Fruit fly (Drosophila melanogaster) whole organism, embryonic: ENCODE data around the gene Tcs6.

Source experiments
- ATbp ChIP-seq: fragments of 200-800 bp; sonication (Bioruptor generic); optimal IDR thresholded peaks from 2 replicates; lab custom pipeline; 2017; ENCODE audit warnings: missing biosample characterization, mild to moderate bottlenecking, missing genetic modification characterization, missing genetic modification reagents
- Aef1 ChIP-seq: fragments of 200-800 bp; sonication (Bioruptor generic); IDR thresholded peaks from 3 replicates; pipeline ENCODE4 v1.3.6; 2022; ENCODE audit warnings: missing biosample characterization, missing genetic modification characterization
- Atf6 ChIP-seq: fragments of 200-800 bp; sonication (Bioruptor generic); IDR thresholded peaks from 2 replicates; pipeline ENCODE4 v1.3.6; 2022; ENCODE audit warnings: missing biosample characterization, missing genetic modification characterization
- BEAF-32 ChIP-seq: fragments of 200-800 bp; sonication (Bioruptor generic); optimal IDR thresholded peaks from 3 replicates; lab custom pipeline; 2017; ENCODE audit warnings: missing biosample characterization, missing genetic modification characterization, mild to moderate bottlenecking, moderate library complexity, missing genetic modification reagents
- CG1024 ChIP-seq: fragments of 200-800 bp; sonication (Bioruptor generic); IDR thresholded peaks from 2 replicates; pipeline ENCODE4 v1.3.6; 2022; ENCODE audit warnings: missing biosample characterization, missing genetic modification characterization
- CG10959 ChIP-seq: fragments of 200-800 bp; sonication (Bioruptor generic); IDR thresholded peaks from 2 replicates; pipeline ENCODE4 v1.3.6; 2022; ENCODE audit warnings: missing biosample characterization, missing genetic modification characterization
- CG11560 ChIP-seq: fragments of 200-800 bp; sonication (Bioruptor generic); IDR thresholded peaks from 3 replicates; pipeline ENCODE4 v1.3.6; 2022; ENCODE audit warnings: missing biosample characterization, missing genetic modification characterization
- CG12071 ChIP-seq: fragments of 200-800 bp; sonication (Bioruptor generic); optimal IDR thresholded peaks from 3 replicates; lab custom pipeline; 2018; ENCODE audit warnings: missing biosample characterization, mild to moderate bottlenecking, missing genetic modification characterization
- CG12155 ChIP-seq: fragments of 200-800 bp; sonication (Bioruptor generic); optimal IDR thresholded peaks from 3 replicates; lab custom pipeline; 2016; ENCODE audit warnings: missing biosample characterization, missing genetic modification characterization
- CG13123 ChIP-seq: fragments of 200-800 bp; sonication (Bioruptor generic); optimal IDR thresholded peaks from 2 replicates; lab custom pipeline; 2016; ENCODE audit warnings: missing biosample characterization, missing genetic modification characterization
- CG13424 ChIP-seq: fragments of 200-800 bp; sonication (Bioruptor generic); optimal IDR thresholded peaks from 2 replicates; lab custom pipeline; 2019; ENCODE audit warnings: missing biosample characterization, mild to moderate bottlenecking, missing genetic modification characterization, moderate library complexity
- CG14667 ChIP-seq: fragments of 200-800 bp; sonication (Bioruptor generic); IDR thresholded peaks from 2 replicates; pipeline ENCODE4 v1.3.6; 2022; ENCODE audit warnings: missing biosample characterization, missing genetic modification characterization
- CG15011 ChIP-seq: fragments of 200-800 bp; sonication (Bioruptor generic); optimal IDR thresholded peaks from 3 replicates; lab custom pipeline; 2018; ENCODE audit warnings: missing biosample characterization, mild to moderate bottlenecking, missing genetic modification characterization
- CG1529 ChIP-seq: fragments of 200-800 bp; sonication (Bioruptor generic); optimal IDR thresholded peaks from 3 replicates; lab custom pipeline; 2018; ENCODE audit warnings: missing biosample characterization, missing genetic modification characterization
- CG17359 ChIP-seq: fragments of 200-800 bp; sonication (Bioruptor generic); optimal IDR thresholded peaks from 3 replicates; lab custom pipeline; 2018; ENCODE audit warnings: missing biosample characterization, mild to moderate bottlenecking, missing genetic modification characterization, moderate library complexity
- CG30020 ChIP-seq: fragments of 200-800 bp; optimal IDR thresholded peaks from 2 replicates; lab custom pipeline; 2019; ENCODE audit warnings: missing biosample characterization, mild to moderate bottlenecking, missing genetic modification characterization, moderate library complexity
- CG3407 ChIP-seq: fragments of 200-800 bp; sonication (Bioruptor generic); optimal IDR thresholded peaks from 2 replicates; lab custom pipeline; 2018; ENCODE audit warnings: missing biosample characterization, mild to moderate bottlenecking, missing genetic modification characterization
- CG3726 ChIP-seq: fragments of 200-800 bp; sonication (Bioruptor generic); IDR thresholded peaks from 3 replicates; pipeline ENCODE4, ENCODE4 v1.3.6; 2022; ENCODE audit warnings: missing biosample characterization, missing genetic modification characterization
- CG4328 ChIP-seq: fragments of 200-800 bp; sonication (Bioruptor generic); optimal IDR thresholded peaks from 3 replicates; lab custom pipeline; 2017; ENCODE audit warnings: missing biosample characterization, missing genetic modification reagents, missing genetic modification characterization
- CG5180 ChIP-seq: fragments of 200-800 bp; sonication (Bioruptor generic); optimal IDR thresholded peaks from 3 replicates; lab custom pipeline; 2017; ENCODE audit warnings: missing biosample characterization, missing genetic modification characterization, mild to moderate bottlenecking, moderate library complexity, missing genetic modification reagents
- CG5245 ChIP-seq: fragments of 200-800 bp; sonication (Bioruptor generic); optimal IDR thresholded peaks from 3 replicates; lab custom pipeline; 2016; ENCODE audit warnings: missing biosample characterization, missing genetic modification characterization
- CG6254 ChIP-seq: fragments of 200-800 bp; sonication (Bioruptor generic); optimal IDR thresholded peaks from 3 replicates; lab custom pipeline; 2017; ENCODE audit warnings: mild to moderate bottlenecking, missing biosample characterization, missing genetic modification reagents, missing genetic modification characterization
- CG9609 ChIP-seq: fragments of 200-800 bp; sonication (Bioruptor generic); optimal IDR thresholded peaks from 3 replicates; lab custom pipeline; 2016; ENCODE audit warnings: missing biosample characterization, missing genetic modification characterization
- CHES-1-like ChIP-seq: fragments of 200-800 bp; sonication (Bioruptor generic); optimal IDR thresholded peaks from 2 replicates; lab custom pipeline; 2016; ENCODE audit warnings: missing biosample characterization, missing genetic modification characterization
- Ets97D ChIP-seq: fragments of 200-800 bp; sonication (Bioruptor generic); optimal IDR thresholded peaks from 3 replicates; lab custom pipeline; 2016; ENCODE audit warnings: missing biosample characterization, missing genetic modification characterization
- Hr39 ChIP-seq: fragments of >200 bp; optimal IDR thresholded peaks from 2 replicates; lab custom pipeline; 2017
- Hr78 ChIP-seq, 2 experiments: fragments of 200-800 bp in 1 of 2; fragments of >200 bp in 1 of 2; sonication (Bioruptor generic) in 1 of 2; optimal IDR thresholded peaks; 2 replicates each; lab custom pipeline; 2017 to 2019; ENCODE audit warnings: missing biosample characterization in 2 of 2, missing genetic modification characterization in 2 of 2, mild to moderate bottlenecking in 1 of 2, moderate library complexity in 1 of 2
- MESR4 ChIP-seq: fragments of 200-800 bp; sonication (Bioruptor generic); optimal IDR thresholded peaks from 2 replicates; lab custom pipeline; 2018; ENCODE audit warnings: missing biosample characterization, mild to moderate bottlenecking, missing genetic modification characterization, moderate library complexity
- MTF-1 ChIP-seq: fragments of 200-800 bp; sonication (Bioruptor generic); optimal IDR thresholded peaks from 2 replicates; lab custom pipeline; 2018; ENCODE audit warnings: missing biosample characterization, mild to moderate bottlenecking, missing genetic modification characterization, borderline replicate concordance
- NC2β ChIP-seq: fragments of 200-800 bp; sonication (Bioruptor generic); optimal IDR thresholded peaks from 2 replicates; lab custom pipeline; 2016; ENCODE audit warnings: missing biosample characterization, missing genetic modification characterization
- NFAT ChIP-seq: fragments of 200-800 bp; sonication (Bioruptor generic); IDR thresholded peaks from 2 replicates; pipeline ENCODE4 v1.3.6; 2022; ENCODE audit warnings: missing biosample characterization, missing genetic modification characterization
- Ptx1 ChIP-seq: fragments of 200-800 bp; sonication (Bioruptor generic); IDR thresholded peaks from 2 replicates; pipeline ENCODE4 v1.3.6; 2022; ENCODE audit warnings: missing biosample characterization, missing genetic modification characterization
- Spps ChIP-seq: fragments of 200-800 bp; sonication (Bioruptor generic); optimal IDR thresholded peaks from 2 replicates; lab custom pipeline; 2018; ENCODE audit warnings: missing biosample characterization, mild to moderate bottlenecking, missing genetic modification characterization
- TFAM ChIP-seq: fragments of 200-800 bp; sonication (Bioruptor generic); optimal IDR thresholded peaks from 2 replicates; lab custom pipeline; 2017; ENCODE audit warnings: missing biosample characterization, missing genetic modification characterization, inconsistent platforms
- ase ChIP-seq: fragments of 200-800 bp; sonication (Bioruptor generic); IDR thresholded peaks from 3 replicates; pipeline ENCODE4 v1.3.6; 2022; ENCODE audit warnings: missing biosample characterization, missing genetic modification characterization
- ash1 ChIP-seq: fragments of 200-800 bp; sonication (Bioruptor generic); optimal IDR thresholded peaks from 2 replicates; lab custom pipeline; 2018; ENCODE audit warnings: missing biosample characterization, mild to moderate bottlenecking, missing genetic modification characterization
- az2 ChIP-seq: fragments of 200-800 bp; sonication (Bioruptor generic); optimal IDR thresholded peaks from 3 replicates; lab custom pipeline; 2016; ENCODE audit warnings: missing biosample characterization, missing genetic modification characterization
- chm ChIP-seq: fragments of 200-800 bp; sonication (Bioruptor generic); IDR thresholded peaks from 2 replicates; pipeline ENCODE4 v1.3.6; 2022; ENCODE audit warnings: missing biosample characterization, missing genetic modification characterization
- croc ChIP-seq: fragments of 200-800 bp; sonication (Bioruptor generic); conservative IDR thresholded peaks from 3 replicates; pipeline ENCODE4 v1.3.6; 2022; ENCODE audit warnings: missing biosample characterization, missing genetic modification characterization
- dm ChIP-seq: fragments of 200-800 bp; sonication (Bioruptor generic); optimal IDR thresholded peaks from 3 replicates; lab custom pipeline; 2016; ENCODE audit warnings: missing biosample characterization, missing genetic modification characterization
- hbn ChIP-seq: fragments of 200-800 bp; sonication (Bioruptor generic); IDR thresholded peaks from 2 replicates; pipeline ENCODE4 v1.3.6; 2022; ENCODE audit warnings: missing biosample characterization, missing genetic modification characterization; ENCODE audit not compliant: partially characterized antibody
- klu ChIP-seq: fragments of 200-800 bp; sonication (Bioruptor generic); IDR thresholded peaks from 2 replicates; pipeline ENCODE4 v1.3.6; 2022; ENCODE audit warnings: missing biosample characterization, missing genetic modification characterization
- luna ChIP-seq: fragments of 200-800 bp; sonication (Bioruptor generic); optimal IDR thresholded peaks from 2 replicates; lab custom pipeline; 2016; ENCODE audit warnings: missing biosample characterization, missing genetic modification characterization
- maf-S ChIP-seq: fragments of 200-800 bp; sonication (Bioruptor generic); optimal IDR thresholded peaks from 2 replicates; lab custom pipeline; 2016; ENCODE audit warnings: missing biosample characterization, missing genetic modification characterization
- nerfin-1 ChIP-seq: fragments of 200-800 bp; sonication (Bioruptor generic); optimal IDR thresholded peaks from 3 replicates; lab custom pipeline; 2019; ENCODE audit warnings: missing biosample characterization, mild to moderate bottlenecking, missing genetic modification characterization, moderate library complexity
- ssp ChIP-seq: fragments of 200-800 bp; sonication (Bioruptor generic); IDR thresholded peaks from 2 replicates; pipeline ENCODE4 v1.3.6; 2022; ENCODE audit warnings: missing biosample characterization, missing genetic modification characterization
- vfl ChIP-seq: fragments of 200-800 bp; sonication (Bioruptor generic); optimal IDR thresholded peaks from 2 replicates; lab custom pipeline; 2016; ENCODE audit warnings: missing biosample characterization, missing genetic modification characterization
- wor ChIP-seq: fragments of 200-800 bp; sonication (Bioruptor generic); IDR thresholded peaks from 2 replicates; pipeline ENCODE4 v1.3.6; 2022; ENCODE audit warnings: missing biosample characterization, missing genetic modification characterization
- zen2 ChIP-seq: fragments of 200-800 bp; sonication (Bioruptor generic); IDR thresholded peaks from 3 replicates; pipeline ENCODE4 v1.3.6; 2022; ENCODE audit warnings: missing biosample characterization, missing genetic modification characterization; ENCODE audit not compliant: partially characterized antibody
- zf30C ChIP-seq: fragments of 200-800 bp; sonication (Bioruptor generic); optimal IDR thresholded peaks from 3 replicates; lab custom pipeline; 2018; ENCODE audit warnings: missing biosample characterization, mild to moderate bottlenecking, missing genetic modification characterization

The Tcs6 gene

dm6 chr3R:26056381-26056780 lies 1.6 kb downstream of the Tcs6 start, which contains the start of the genes Sld5 and CG14543 (continued):
- TF ChIP-seq Ets97D (GFP tag; lab: Kevin White, UChicago): peak; percentile 91
- no peak for TF ChIP-seq klu (GFP tag; lab: Robert Waterston, UW)
- TF ChIP-seq BEAF-32 (GFP tag; lab: Kevin White, UChicago): peak; percentile 51
- no peak for TF ChIP-seq az2 (GFP tag; lab: Kevin White, UChicago)
- no peak for TF ChIP-seq CG5245 (GFP tag; lab: Kevin White, UChicago)
- peak; percentile 45 for TF ChIP-seq NC2β (GFP tag; lab: Kevin White, UChicago)
- TF ChIP-seq MESR4 (GFP tag; lab: Kevin White, UChicago): peak; percentile 49
- no peak for TF ChIP-seq hbn (GFP tag; lab: Robert Waterston, UW)
- no peak for TF ChIP-seq CG3407
- no peak for TF ChIP-seq ase (GFP tag; lab: Robert Waterston, UW)
- no peak for TF ChIP-seq CG4328 (GFP tag; lab: Kevin White, UChicago)
- TF ChIP-seq ash1: no peak
- TF ChIP-seq CHES-1-like (GFP tag; lab: Kevin White, UChicago): peak; percentile 58
- TF ChIP-seq Hr39 (lab: Kevin White, UChicago): no peak
- peak; percentile 74 for TF ChIP-seq dm (GFP tag; lab: Kevin White, UChicago)
- 0 out of 2 replicates have a peak, but pooled peaks have one; percentile 7 for TF ChIP-seq NFAT (GFP tag; lab: Robert Waterston, UW)
- no peak for TF ChIP-seq Ptx1 (GFP tag; lab: Robert Waterston, UW)
- no peak for TF ChIP-seq vfl (GFP tag; lab: Kevin White, UChicago)
- no peak for TF ChIP-seq luna (GFP tag; lab: Kevin White, UChicago)

dm6 chr3R:26055214-26055632 lies 2.8 kb downstream of the Tcs6 start, which contains the start of gene Cmpk:
Cmpk (minus strand) TSS chr3R:26055438.
- TF ChIP-seq zf30C (GFP tag; lab: Kevin White, UChicago) (no peak), CG30020 (tag; lab: Kevin White, UChicago) (no peak), klu (GFP tag; lab: Robert Waterston, UW) (no peak), ATbp (GFP tag; lab: Kevin White, UChicago) (peak; percentile 76), CG10959 (GFP tag; lab: Robert Waterston, UW) (0 out of 2 replicates have a peak, but pooled peaks have one; percentile 10), Spps (tag; lab: Kevin White, UChicago) (peak; percentile 21), CG3726 (GFP tag; lab: Robert Waterston, UW) (no peak), CG5180 (peak; percentile 49), CG1529 (GFP tag; lab: Kevin White, UChicago) (peak; percentile 46), Atf6 (GFP tag; lab: Robert Waterston, UW) (no peak), chm (GFP tag; lab: Robert Waterston, UW) (peak; percentile 77), CG12071 (GFP tag; lab: Kevin White, UChicago) (no peak), Hr78 (GFP tag; optimal IDR thresholded peaks at IDR 0.05; lab: Kevin White, UChicago) (no peak), CG14667 (GFP tag; lab: Robert Waterston, UW) (peak; percentile 20; the same call in 1 of the 2 replicates), nerfin-1 (tag; lab: Kevin White, UChicago) (peak; percentile 69), CG11560 (tag; lab: Robert Waterston, UW) (no peak), CG9609 (GFP tag; lab: Kevin White, UChicago) (no peak), ssp (no peak), maf-S (peak; percentile 26), CG13424 (peak; percentile 38), Aef1 (peak; percentile 12; the same call in 1 of the 3 replicates), CG15011 (GFP tag; lab: Kevin White, UChicago) (peak; percentile 64), CG12155 (GFP tag; lab: Kevin White, UChicago) (no peak), CG17359 (peak; percentile 64), CG1024 (GFP tag; lab: Robert Waterston, UW) (peak; percentile 47), CG6254 (GFP tag; lab: Kevin White, UChicago) (peak; percentile 86), MTF-1 (peak; percentile 86), TFAM (GFP tag; lab: Kevin White, UChicago) (peak; percentile 28), croc (no peak), wor (no peak), CG13123 (GFP tag; lab: Kevin White, UChicago) (peak; percentile 36), zen2 (GFP tag; lab: Robert Waterston, UW) (peak; percentile 42; the same call in 2 of the 3 replicates)
